Worm (Caenorhabditis elegans) whole organism, mixed stage, embryonic: ENCODE data around the gene srab-8.
A peak's percentile ranks its signal among the peaks of the same experiment; 100 is the strongest.

Experiments
- M03D4.4 ChIP-seq: sonication (generic microtip); optimal IDR thresholded peaks from 2 replicates; lab custom pipeline; 2017; ENCODE audit warnings: mild to moderate bottlenecking, missing genetic modification characterization, missing compliant biosample characterization
- bed-3 ChIP-seq: fragments of 200-800 bp; sonication (Bioruptor generic); optimal IDR thresholded peaks from 3 replicates; lab custom pipeline; 2018; ENCODE audit warnings: mild to moderate bottlenecking, missing genetic modification characterization, moderate library complexity, missing compliant biosample characterization
- blmp-1 ChIP-seq: fragments of 150-350 bp; optimal IDR thresholded peaks from 2 replicates; lab custom pipeline; 2014; ENCODE audit warnings: missing biosample characterization, missing genetic modification characterization
- ceh-39 ChIP-seq: fragments of 150-350 bp; optimal IDR thresholded peaks from 2 replicates; lab custom pipeline; 2014; ENCODE audit warnings: missing biosample characterization, missing genetic modification characterization
- drap-1 ChIP-seq: fragments of 200-800 bp; sonication (Bioruptor generic); optimal IDR thresholded peaks from 3 replicates; lab custom pipeline; 2018; ENCODE audit warnings: mild to moderate bottlenecking, missing genetic modification characterization, missing compliant biosample characterization
- elt-1 ChIP-seq: sonication (generic microtip); optimal IDR thresholded peaks from 2 replicates; lab custom pipeline; 2017; ENCODE audit warnings: missing genetic modification characterization, mild to moderate bottlenecking, missing compliant biosample characterization, antibody characterized with exemption, moderate library complexity, borderline replicate concordance; ENCODE audit not compliant: insufficient read depth
- elt-3 ChIP-seq: fragments of 150-350 bp; optimal IDR thresholded peaks from 2 replicates; lab custom pipeline; 2014; ENCODE audit warnings: missing biosample characterization, missing genetic modification characterization
- flh-1 ChIP-seq: fragments of 200-800 bp; sonication (Bioruptor generic); optimal IDR thresholded peaks from 2 replicates; lab custom pipeline; 2018; ENCODE audit warnings: mild to moderate bottlenecking, missing genetic modification characterization, moderate library complexity, missing compliant biosample characterization
- ham-2 ChIP-seq: fragments of 200-800 bp; sonication (Bioruptor generic); optimal IDR thresholded peaks from 2 replicates; lab custom pipeline; 2018; ENCODE audit warnings: mild to moderate bottlenecking, missing genetic modification characterization, missing compliant biosample characterization
- hlh-1 ChIP-seq: fragments of 150-350 bp; optimal IDR thresholded peaks from 2 replicates; lab custom pipeline; 2014; ENCODE audit warnings: missing biosample characterization, missing genetic modification reagents, missing genetic modification characterization
- lin-13 ChIP-seq: fragments of 150-350 bp; optimal IDR thresholded peaks from 2 replicates; lab custom pipeline; 2014; ENCODE audit warnings: missing biosample characterization, missing genetic modification characterization
- lin-32 ChIP-seq: fragments of 200-800 bp; sonication (Bioruptor generic); optimal IDR thresholded peaks from 2 replicates; lab custom pipeline; 2018; ENCODE audit warnings: mild to moderate bottlenecking, missing genetic modification characterization, missing compliant biosample characterization
- lsy-2 ChIP-seq: fragments of 150-350 bp; optimal IDR thresholded peaks from 2 replicates; lab custom pipeline; 2014; ENCODE audit warnings: missing biosample characterization, missing genetic modification characterization
- mep-1 ChIP-seq: fragments of 150-350 bp; optimal IDR thresholded peaks from 2 replicates; lab custom pipeline; 2017; ENCODE audit warnings: missing biosample characterization, missing genetic modification reagents, missing genetic modification characterization, inconsistent platforms
- mls-2 ChIP-seq: sonication (generic microtip); optimal IDR thresholded peaks from 2 replicates; lab custom pipeline; 2016; ENCODE audit warnings: mild to moderate bottlenecking, missing genetic modification characterization, moderate library complexity, missing compliant biosample characterization
- nhr-12 ChIP-seq: fragments of 150-350 bp; optimal IDR thresholded peaks from 2 replicates; lab custom pipeline; 2014; ENCODE audit warnings: missing biosample characterization, missing genetic modification characterization
- nhr-2 ChIP-seq: fragments of 150-350 bp; optimal IDR thresholded peaks from 2 replicates; lab custom pipeline; 2014; ENCODE audit warnings: missing biosample characterization, missing genetic modification characterization
- nhr-237 ChIP-seq: fragments of 150-350 bp; optimal IDR thresholded peaks from 2 replicates; lab custom pipeline; 2014; ENCODE audit warnings: missing biosample characterization, missing genetic modification characterization
- nhr-28 ChIP-seq: fragments of 150-350 bp; optimal IDR thresholded peaks from 2 replicates; lab custom pipeline; 2014; ENCODE audit warnings: missing biosample characterization, missing genetic modification characterization
- pha-4 ChIP-seq: fragments of 150-350 bp; optimal IDR thresholded peaks from 2 replicates; lab custom pipeline; 2018; ENCODE audit warnings: missing biosample characterization, missing genetic modification reagents, missing genetic modification characterization
- sem-2 ChIP-seq: fragments of 200-800 bp; sonication (Bioruptor generic); optimal IDR thresholded peaks from 2 replicates; lab custom pipeline; 2018; ENCODE audit warnings: mild to moderate bottlenecking, missing genetic modification characterization, missing compliant biosample characterization
- snpc-4 ChIP-seq: fragments of 150-350 bp; optimal IDR thresholded peaks from 2 replicates; lab custom pipeline; 2014; ENCODE audit warnings: missing biosample characterization, missing genetic modification characterization
- sptf-1 ChIP-seq: sonication (generic microtip); optimal IDR thresholded peaks from 2 replicates; lab custom pipeline; 2017; ENCODE audit warnings: mild to moderate bottlenecking, missing genetic modification characterization, moderate library complexity, missing compliant biosample characterization
- tbx-8 ChIP-seq: fragments of 200-800 bp; sonication (Bioruptor generic); optimal IDR thresholded peaks from 2 replicates; lab custom pipeline; 2018; ENCODE audit warnings: mild to moderate bottlenecking, missing genetic modification characterization, moderate library complexity, missing compliant biosample characterization
- unc-39 ChIP-seq: fragments of 150-350 bp; optimal IDR thresholded peaks from 2 replicates; lab custom pipeline; 2014; ENCODE audit warnings: missing biosample characterization, missing genetic modification characterization
- unc-62 ChIP-seq: fragments of 150-350 bp; optimal IDR thresholded peaks from 2 replicates; lab custom pipeline; 2014; ENCODE audit warnings: missing biosample characterization, missing genetic modification reagents, missing genetic modification characterization
- zip-8 ChIP-seq: fragments of 150-350 bp; optimal IDR thresholded peaks from 2 replicates; lab custom pipeline; 2014; ENCODE audit warnings: missing biosample characterization, missing genetic modification characterization
- ztf-11 ChIP-seq: fragments of 150-350 bp; optimal IDR thresholded peaks from 2 replicates; lab custom pipeline; 2014; ENCODE audit warnings: missing biosample characterization, missing genetic modification characterization

srab-8 gene

ce11 chrV:3176161-3176560 lies at the start of gene srab-8:
Gene srab-8 (plus strand): TSS chrV:3176461.
- no peak for TF ChIP-seq lin-32 (GFP tag; lab: Kevin White, UChicago)
- TF ChIP-seq mls-2 (tag; lab: Kevin White, UChicago): no peak
- TF ChIP-seq nhr-237 (tag; lab: Kevin White, UChicago): no peak
- TF ChIP-seq ceh-39: no peak
- TF ChIP-seq lsy-2 (tag; lab: Kevin White, UChicago): no peak
- TF ChIP-seq mep-1 (tag; lab: Kevin White, UChicago): no peak
- no peak for TF ChIP-seq ztf-11 (tag; lab: Kevin White, UChicago)
- TF ChIP-seq elt-3 (tag; lab: Kevin White, UChicago): no peak
- TF ChIP-seq snpc-4 (tag; lab: Kevin White, UChicago): no peak
- no peak for TF ChIP-seq elt-1
- no peak for TF ChIP-seq unc-39 (tag; lab: Kevin White, UChicago)
- no peak for TF ChIP-seq pha-4 (tag; lab: Kevin White, UChicago)
- TF ChIP-seq hlh-1 (tag; lab: Kevin White, UChicago): no peak
- no peak for TF ChIP-seq sem-2
- no peak for TF ChIP-seq lin-13
- TF ChIP-seq nhr-2 (tag; lab: Kevin White, UChicago): no peak
- TF ChIP-seq unc-62 (GFP tag; lab: Kevin White, UChicago): no peak
- TF ChIP-seq sptf-1 (tag; lab: Kevin White, UChicago): no peak
- TF ChIP-seq flh-1: no peak
- no peak for TF ChIP-seq M03D4.4 (tag; lab: Kevin White, UChicago)

ce11 chrV:3127670-3128069 lies 48.6 kb upstream of the srab-8 start, which contains the start of gene Y73C8C.10:
Gene Y73C8C.10 (minus strand): TSS chrV:3127770.
- TF ChIP-seq ztf-11 (tag; lab: Kevin White, UChicago): no peak
- no peak for TF ChIP-seq elt-1
- no peak for TF ChIP-seq ceh-39
- TF ChIP-seq nhr-12: no peak
- no peak for TF ChIP-seq bed-3
- TF ChIP-seq unc-62 (GFP tag; lab: Kevin White, UChicago): no peak

ce11 chrV:3128803-3129202 lies 47.5 kb upstream of the srab-8 start, which contains the start of gene tat-6:
Gene tat-6 (plus strand): TSS chrV:3129103.
- TF ChIP-seq lin-13: no peak
- TF ChIP-seq tbx-8 (GFP tag; lab: Kevin White, UChicago): no peak
- no peak for TF ChIP-seq blmp-1 (tag; lab: Kevin White, UChicago)
- TF ChIP-seq nhr-28: no peak
- TF ChIP-seq, all 35 proteins: peak for 0

DNA sequence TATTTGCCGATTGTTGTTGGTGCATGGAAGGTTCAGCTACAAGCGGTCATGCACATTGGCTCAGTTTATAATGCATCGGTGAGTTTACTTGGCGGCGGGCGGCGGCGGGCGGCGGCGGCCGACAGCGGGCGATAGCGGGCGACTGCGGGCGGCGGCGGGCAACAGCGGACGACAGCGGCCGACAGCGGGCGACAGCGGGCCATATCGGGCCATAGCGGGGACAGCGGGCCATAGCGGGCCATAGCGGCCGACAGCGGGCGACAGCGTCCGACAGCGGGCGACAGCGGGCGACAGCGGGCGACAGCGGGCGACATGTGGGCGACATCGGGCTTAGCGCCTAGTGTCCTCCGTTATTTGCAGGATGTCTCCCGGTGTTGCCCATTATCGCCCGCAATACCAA lies 44.1 kb upstream of the srab-8 start:
- TF ChIP-seq mep-1 (tag; lab: Kevin White, UChicago) (no peak), sptf-1 (tag; lab: Kevin White, UChicago) (no peak), mls-2 (tag; lab: Kevin White, UChicago) (peak; percentile 34), ham-2 (no peak), zip-8 (tag; lab: Kevin White, UChicago) (no peak), sem-2 (no peak)

DNA sequence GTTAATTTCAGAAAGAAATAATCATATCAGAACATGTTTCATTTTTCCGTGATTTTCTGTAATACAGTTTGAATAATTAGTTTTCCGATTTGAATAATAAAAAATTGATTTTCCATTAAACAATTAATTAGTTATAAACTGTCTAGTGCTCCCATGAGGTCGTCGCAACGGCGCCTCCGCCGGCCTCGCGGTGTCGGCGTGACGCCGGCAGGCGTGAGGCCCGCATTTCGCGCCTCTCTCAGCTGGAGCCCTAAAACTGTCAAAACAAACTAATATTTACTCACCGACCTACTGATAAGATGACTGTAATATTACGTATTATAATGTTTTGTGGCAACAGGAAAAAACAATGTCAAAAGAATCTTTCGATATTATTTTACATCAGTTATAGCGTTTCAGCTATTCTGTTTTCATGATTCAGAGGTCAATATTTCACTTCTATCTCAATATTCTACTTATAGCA lies 42.9 kb upstream of the srab-8 start, which contains the start of gene F02C9.2:
F02C9.2 (plus strand) TSS at position 413 of the 463 bp plus-strand sequence.
- no peak for TF ChIP-seq elt-1
- TF ChIP-seq lin-13: no peak
- no peak for TF ChIP-seq snpc-4 (tag; lab: Kevin White, UChicago)
- TF ChIP-seq drap-1 (GFP tag; lab: Kevin White, UChicago): no peak
- no peak for TF ChIP-seq blmp-1 (tag; lab: Kevin White, UChicago)
- TF ChIP-seq mls-2 (tag; lab: Kevin White, UChicago): no peak
- no peak for TF ChIP-seq elt-3 (tag; lab: Kevin White, UChicago)
- TF ChIP-seq ham-2: no peak
- TF ChIP-seq nhr-237 (tag; lab: Kevin White, UChicago): no peak
- TF ChIP-seq sem-2: no peak
- TF ChIP-seq ztf-11 (tag; lab: Kevin White, UChicago): no peak

DNA sequence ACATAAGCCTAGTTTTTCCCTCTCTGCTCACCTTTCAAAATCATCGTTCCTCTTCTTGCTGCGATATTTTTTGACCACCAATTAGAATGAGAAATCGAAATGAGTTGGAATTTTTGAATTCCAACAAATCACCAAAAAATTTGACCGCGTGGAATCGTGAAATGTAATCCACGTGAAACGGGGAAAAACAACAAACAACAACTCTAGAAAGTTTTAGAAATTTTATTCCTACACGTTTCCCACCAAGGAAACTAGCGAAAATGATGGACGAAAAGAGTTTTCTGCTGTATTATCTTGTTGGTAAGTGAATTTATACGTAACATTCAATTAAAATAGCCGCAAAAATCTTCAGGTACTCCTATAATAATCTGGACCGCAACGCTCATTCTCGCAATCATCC lies 37.8 kb upstream of the srab-8 start, which contains the start of the genes irld-3 and F02C9.1:
irld-3 (minus strand) TSS at position 101 of the 400 bp plus-strand sequence.
F02C9.1 (plus strand) TSS at position 216 of the 400 bp plus-strand sequence.
- no peak for TF ChIP-seq mls-2 (tag; lab: Kevin White, UChicago)
- TF ChIP-seq elt-3 (tag; lab: Kevin White, UChicago): no peak
- no peak for TF ChIP-seq zip-8 (tag; lab: Kevin White, UChicago)
